Fruit fly (Drosophila melanogaster): ENCODE data around the gene Eip75B.

- TF ChIP-seq CG8478 (optimal IDR thresholded peaks at IDR 0.05) (no peak), CTCF (optimal IDR thresholded peaks at IDR 0.05) (no peak)
These were observed 114.9 kb downstream of the Eip75B start for dm6 chr3L:17949507-17950027.
